Fruit fly (Drosophila melanogaster) whole organism, embryonic: ENCODE measurements around the gene CG14367.
A peak's percentile ranks its signal among the peaks of the same experiment; 100 is the strongest.

Experiments used
- CG11456 ChIP-seq: fragments of 200-800 bp; sonication (Bioruptor generic); IDR thresholded peaks from 3 replicates; pipeline ENCODE4 v1.3.6; 2022; ENCODE audit warnings: missing biosample characterization, missing genetic modification characterization
- CG11504 ChIP-seq: fragments of 200-800 bp; sonication (Bioruptor generic); optimal IDR thresholded peaks from 3 replicates; lab custom pipeline; 2019; ENCODE audit warnings: missing biosample characterization, mild to moderate bottlenecking, missing genetic modification characterization, moderate library complexity
- CG12071 ChIP-seq: fragments of 200-800 bp; sonication (Bioruptor generic); optimal IDR thresholded peaks from 3 replicates; lab custom pipeline; 2018; ENCODE audit warnings: missing biosample characterization, mild to moderate bottlenecking, missing genetic modification characterization
- CG12219 ChIP-seq: fragments of 200-800 bp; sonication (Bioruptor generic); optimal IDR thresholded peaks from 3 replicates; lab custom pipeline; 2018; ENCODE audit warnings: missing biosample characterization, mild to moderate bottlenecking, missing genetic modification characterization
- CG12942 ChIP-seq: fragments of 200-800 bp; sonication (Bioruptor generic); optimal IDR thresholded peaks from 3 replicates; lab custom pipeline; 2016; ENCODE audit warnings: missing biosample characterization, missing genetic modification characterization
- CG15601 ChIP-seq: fragments of 200-800 bp; sonication (Bioruptor generic); optimal IDR thresholded peaks from 3 replicates; lab custom pipeline; 2019; ENCODE audit warnings: missing biosample characterization, mild to moderate bottlenecking, missing genetic modification characterization, moderate library complexity
- CG18619 ChIP-seq: fragments of 200-800 bp; sonication (Bioruptor generic); optimal IDR thresholded peaks from 3 replicates; lab custom pipeline; 2017; ENCODE audit warnings: missing biosample characterization, mild to moderate bottlenecking, missing genetic modification characterization
- CG2120 ChIP-seq: fragments of 200-800 bp; sonication (Bioruptor generic); optimal IDR thresholded peaks from 3 replicates; lab custom pipeline; 2016; ENCODE audit warnings: missing biosample characterization, missing genetic modification characterization
- CG2129 ChIP-seq: fragments of 200-800 bp; sonication (Bioruptor generic); IDR thresholded peaks from 2 replicates; pipeline ENCODE4 v1.3.6; 2022; ENCODE audit warnings: missing biosample characterization, missing genetic modification characterization; ENCODE audit not compliant: partially characterized antibody
- CG31224 ChIP-seq: fragments of 200-800 bp; sonication (Bioruptor generic); IDR thresholded peaks from 2 replicates; pipeline ENCODE4 v1.3.6; 2022; ENCODE audit warnings: missing biosample characterization, missing genetic modification characterization
- CG33213 ChIP-seq: fragments of 200-800 bp; sonication (Bioruptor generic); optimal IDR thresholded peaks from 3 replicates; lab custom pipeline; 2016; ENCODE audit warnings: missing biosample characterization, missing genetic modification characterization
- CG4617 ChIP-seq: fragments of 200-800 bp; sonication (Bioruptor generic); optimal IDR thresholded peaks from 3 replicates; lab custom pipeline; 2016; ENCODE audit warnings: missing biosample characterization, missing genetic modification characterization, borderline replicate concordance
- CG4730 ChIP-seq: fragments of 200-800 bp; sonication (Bioruptor generic); IDR thresholded peaks from 2 replicates; pipeline ENCODE4 v1.3.6; 2022; ENCODE audit warnings: missing biosample characterization, missing genetic modification characterization
- CG4854 ChIP-seq: fragments of 200-800 bp; sonication (Bioruptor generic); optimal IDR thresholded peaks from 2 replicates; lab custom pipeline; 2016; ENCODE audit warnings: missing biosample characterization, missing genetic modification characterization, inconsistent platforms
- CG6854 ChIP-seq: fragments of 200-800 bp; sonication (Bioruptor generic); optimal IDR thresholded peaks from 3 replicates; lab custom pipeline; 2017; ENCODE audit warnings: missing biosample characterization, mild to moderate bottlenecking, missing genetic modification characterization
- CG8359 ChIP-seq: fragments of 200-800 bp; sonication (Bioruptor generic); optimal IDR thresholded peaks from 2 replicates; lab custom pipeline; 2017; ENCODE audit warnings: missing biosample characterization, mild to moderate bottlenecking, missing genetic modification characterization, borderline replicate concordance
- CG8944 ChIP-seq: fragments of 200-800 bp; sonication (Bioruptor generic); optimal IDR thresholded peaks from 3 replicates; lab custom pipeline; 2016; ENCODE audit warnings: missing biosample characterization, missing genetic modification characterization
- CG9797 ChIP-seq: fragments of 200-800 bp; sonication (Bioruptor generic); optimal IDR thresholded peaks from 3 replicates; lab custom pipeline; 2018; ENCODE audit warnings: missing biosample characterization, mild to moderate bottlenecking, missing genetic modification characterization
- CG9876 ChIP-seq: fragments of 200-800 bp; sonication (Bioruptor generic); optimal IDR thresholded peaks from 2 replicates; lab custom pipeline; 2016; ENCODE audit warnings: missing biosample characterization, missing genetic modification characterization
- CoRest ChIP-seq: fragments of 200-800 bp; sonication (Bioruptor generic); optimal IDR thresholded peaks from 3 replicates; lab custom pipeline; 2018; ENCODE audit warnings: missing biosample characterization, mild to moderate bottlenecking, missing genetic modification characterization, moderate library complexity
- D19B ChIP-seq: fragments of 200-800 bp; sonication (Bioruptor generic); optimal IDR thresholded peaks from 2 replicates; lab custom pipeline; 2017; ENCODE audit warnings: missing biosample characterization, mild to moderate bottlenecking, missing genetic modification characterization
- Eip74EF ChIP-seq, 2 experiments: fragments of 200-800 bp in 1 of 2; fragments of >200 bp in 1 of 2; sonication (Bioruptor generic) in 1 of 2; optimal IDR thresholded peaks; 2 replicates each; lab custom pipeline; 2017 to 2019; ENCODE audit warnings: missing biosample characterization in 2 of 2, missing genetic modification characterization in 2 of 2, mild to moderate bottlenecking in 1 of 2, moderate library complexity in 1 of 2
- HLHmδ ChIP-seq: fragments of 200-800 bp; sonication (Bioruptor generic); optimal IDR thresholded peaks from 2 replicates; lab custom pipeline; 2018; ENCODE audit warnings: missing biosample characterization, mild to moderate bottlenecking, missing genetic modification characterization, moderate library complexity
- Hr78 ChIP-seq, 2 experiments: fragments of 200-800 bp in 1 of 2; fragments of >200 bp in 1 of 2; sonication (Bioruptor generic) in 1 of 2; optimal IDR thresholded peaks; 2 replicates each; lab custom pipeline; 2017 to 2019; ENCODE audit warnings: missing biosample characterization in 2 of 2, missing genetic modification characterization in 2 of 2, mild to moderate bottlenecking in 1 of 2, moderate library complexity in 1 of 2
- MBD-R2 ChIP-seq: fragments of 200-800 bp; sonication (Bioruptor generic); IDR thresholded peaks from 2 replicates; pipeline ENCODE4 v1.3.6; 2022; ENCODE audit warnings: missing biosample characterization, missing genetic modification characterization
- Med ChIP-seq: fragments of 200-800 bp; sonication (Bioruptor generic); peaks from one replicate; lab custom pipeline; 2016; ENCODE audit warnings: missing biosample characterization, missing genetic modification characterization, mild to moderate bottlenecking, inconsistent platforms, moderate library complexity
- Mrtf ChIP-seq: fragments of 200-800 bp; sonication (Bioruptor generic); IDR thresholded peaks from 3 replicates; pipeline ENCODE4 v1.3.6; 2022; ENCODE audit warnings: missing biosample characterization, missing genetic modification characterization
- Nf-YB ChIP-seq: fragments of 200-800 bp; sonication (Bioruptor generic); optimal IDR thresholded peaks from 3 replicates; lab custom pipeline; 2019; ENCODE audit warnings: missing biosample characterization, mild to moderate bottlenecking, missing genetic modification characterization, moderate library complexity
- Optix ChIP-seq: fragments of 200-800 bp; sonication (Bioruptor generic); IDR thresholded peaks from 3 replicates; pipeline ENCODE4 v1.3.6; 2022; ENCODE audit warnings: missing biosample characterization, missing genetic modification characterization
- Ptx1 ChIP-seq: fragments of 200-800 bp; sonication (Bioruptor generic); IDR thresholded peaks from 2 replicates; pipeline ENCODE4 v1.3.6; 2022; ENCODE audit warnings: missing biosample characterization, missing genetic modification characterization
- Taf1 ChIP-seq: fragments of 200-800 bp; sonication (Bioruptor generic); IDR thresholded peaks from 2 replicates; pipeline ENCODE4 v1.3.6; 2022; ENCODE audit warnings: missing biosample characterization, missing genetic modification characterization
- al ChIP-seq: fragments of 200-800 bp; sonication (Bioruptor generic); IDR thresholded peaks from 2 replicates; pipeline ENCODE4 v1.3.6; 2022; ENCODE audit warnings: missing biosample characterization, missing genetic modification characterization
- ara ChIP-seq: fragments of 200-800 bp; sonication (Bioruptor generic); IDR thresholded peaks from 2 replicates; pipeline ENCODE4 v1.3.6; 2022; ENCODE audit warnings: missing biosample characterization, missing genetic modification characterization
- cato ChIP-seq: fragments of 200-800 bp; sonication (Bioruptor generic); optimal IDR thresholded peaks from 2 replicates; lab custom pipeline; 2016; ENCODE audit warnings: missing biosample characterization, missing genetic modification characterization, borderline replicate concordance
- ci ChIP-seq: fragments of 200-800 bp; sonication (Bioruptor generic); IDR thresholded peaks from 3 replicates; pipeline ENCODE4 v1.3.6; 2022; ENCODE audit warnings: missing biosample characterization, missing genetic modification characterization
- ems ChIP-seq: fragments of 200-800 bp; sonication (Bioruptor generic); optimal IDR thresholded peaks from 3 replicates; lab custom pipeline; 2016; ENCODE audit warnings: missing biosample characterization, missing genetic modification characterization
- jigr1 ChIP-seq: fragments of 200-800 bp; sonication (Bioruptor generic); IDR thresholded peaks from 3 replicates; pipeline ENCODE4 v1.3.6; 2022; ENCODE audit warnings: missing biosample characterization, missing genetic modification characterization
- luna ChIP-seq: fragments of 200-800 bp; sonication (Bioruptor generic); optimal IDR thresholded peaks from 2 replicates; lab custom pipeline; 2016; ENCODE audit warnings: missing biosample characterization, missing genetic modification characterization
- nom ChIP-seq: fragments of 200-800 bp; sonication (Bioruptor generic); optimal IDR thresholded peaks from 2 replicates; lab custom pipeline; 2017; ENCODE audit warnings: missing biosample characterization, missing genetic modification characterization, mild to moderate bottlenecking, moderate library complexity, missing genetic modification reagents
- pho ChIP-seq: fragments of 200-800 bp; sonication (Bioruptor generic); optimal IDR thresholded peaks from 2 replicates; lab custom pipeline; 2016; ENCODE audit warnings: missing biosample characterization, missing genetic modification characterization
- pita ChIP-seq: fragments of 200-800 bp; sonication (Bioruptor generic); optimal IDR thresholded peaks from 2 replicates; lab custom pipeline; 2017; ENCODE audit warnings: missing biosample characterization, mild to moderate bottlenecking, missing genetic modification characterization
- pum ChIP-seq: fragments of 200-800 bp; sonication (Bioruptor generic); optimal IDR thresholded peaks from 2 replicates; lab custom pipeline; 2016; ENCODE audit warnings: missing biosample characterization, missing genetic modification characterization
- ranshi ChIP-seq: fragments of 200-800 bp; sonication (Bioruptor generic); IDR thresholded peaks from 2 replicates; pipeline ENCODE4 v1.3.6; 2022; ENCODE audit warnings: missing biosample characterization, missing genetic modification characterization
- repo ChIP-seq: fragments of 200-800 bp; sonication (Bioruptor generic); optimal IDR thresholded peaks from 2 replicates; lab custom pipeline; 2016; ENCODE audit warnings: missing biosample characterization, missing genetic modification characterization
- ssp ChIP-seq: fragments of 200-800 bp; sonication (Bioruptor generic); IDR thresholded peaks from 2 replicates; pipeline ENCODE4 v1.3.6; 2022; ENCODE audit warnings: missing biosample characterization, missing genetic modification characterization
- tgo ChIP-seq: fragments of 200-800 bp; sonication (Bioruptor generic); IDR thresholded peaks from 3 replicates; pipeline ENCODE4 v1.3.6; 2022; ENCODE audit warnings: missing biosample characterization, missing genetic modification characterization
- vnd ChIP-seq: fragments of 200-800 bp; sonication (Bioruptor generic); IDR thresholded peaks from 3 replicates; pipeline ENCODE4 v1.3.6; 2022; ENCODE audit warnings: missing biosample characterization, missing genetic modification characterization; ENCODE audit not compliant: partially characterized antibody
- wdn ChIP-seq: fragments of 200-800 bp; sonication (Bioruptor generic); IDR thresholded peaks from 2 replicates; pipeline ENCODE4 v1.3.6; 2022; ENCODE audit warnings: missing biosample characterization, missing genetic modification characterization
- wek ChIP-seq: fragments of 200-800 bp; sonication (Bioruptor generic); optimal IDR thresholded peaks from 3 replicates; lab custom pipeline; 2018; ENCODE audit warnings: missing biosample characterization, mild to moderate bottlenecking, missing genetic modification characterization, moderate library complexity

CG14367 gene

DNA sequence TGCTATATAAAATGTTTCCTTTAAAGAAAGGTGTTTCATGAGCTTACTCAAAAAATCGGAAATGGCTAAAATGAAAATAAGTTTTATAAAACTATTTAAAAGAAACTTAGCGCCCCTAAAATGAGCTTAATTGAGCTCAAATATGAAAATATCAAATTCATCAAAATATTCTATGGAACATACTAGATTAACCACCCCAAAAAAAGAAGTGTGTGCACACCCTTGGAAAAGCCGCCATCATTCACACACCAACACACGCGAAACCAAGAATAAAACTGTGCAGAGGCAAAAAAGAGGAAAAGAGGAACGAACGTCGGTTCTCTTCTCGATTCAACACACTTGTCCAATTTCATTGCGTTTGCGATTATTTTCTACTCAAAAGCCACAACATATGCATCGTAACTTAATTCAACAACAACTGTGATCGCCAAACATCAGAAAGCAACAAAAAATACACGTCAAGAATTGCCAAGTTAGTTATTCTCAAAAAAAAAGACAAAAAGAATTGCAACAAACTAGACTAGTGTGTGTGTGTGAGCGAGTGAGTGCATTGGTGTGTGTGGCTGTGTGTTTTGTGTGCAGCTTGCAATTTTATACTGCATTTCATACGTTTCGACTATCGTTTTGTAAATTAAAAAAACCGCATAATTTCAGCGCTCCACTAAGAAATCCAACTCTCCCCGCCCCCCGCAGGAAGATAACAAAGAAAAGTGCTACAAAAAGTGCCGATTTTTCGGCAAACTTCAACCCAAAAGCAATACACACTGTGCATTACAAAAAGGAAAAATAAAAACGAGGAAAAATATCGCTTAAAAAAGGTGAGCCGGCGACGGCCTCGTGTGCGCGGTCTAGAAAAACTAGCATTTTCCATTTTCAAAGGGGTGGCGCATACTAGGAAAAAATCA, 46.9 kb upstream of the CG14367 start, which contains the start of gene rin (continued):
- TF ChIP-seq CG31224 (GFP tag; lab: Robert Waterston, UW) (no peak), CG4617 (peak; percentile 8), CG9797 (GFP tag; lab: Kevin White, UChicago) (no peak), ci (GFP tag; lab: Robert Waterston, UW) (no peak), Taf1 (GFP tag; lab: Robert Waterston, UW) (no peak), CG2120 (peak; percentile 34), Nf-YB (GFP tag; lab: Kevin White, UChicago) (no peak), nom (GFP tag; lab: Kevin White, UChicago) (peak; percentile 80), HLHmδ (GFP tag; lab: Kevin White, UChicago) (no peak), CG18619 (GFP tag; lab: Kevin White, UChicago) (no peak), CG4730 (GFP tag; lab: Robert Waterston, UW) (no peak), CG9876 (no peak), CG8944 (GFP tag; lab: Kevin White, UChicago) (no peak), ranshi (no peak), pita (GFP tag; lab: Kevin White, UChicago) (no peak), Hr78 (GFP tag; optimal IDR thresholded peaks at IDR 0.05; lab: Kevin White, UChicago) (no peak), CG11456 (GFP tag; lab: Robert Waterston, UW) (no peak), CG11504 (tag; lab: Kevin White, UChicago) (no peak), vnd (no peak), ssp (GFP tag; lab: Robert Waterston, UW) (peak; percentile 9; the same call in 1 of the 2 replicates), tgo (GFP tag; lab: Robert Waterston, UW) (no peak), Optix (GFP tag; lab: Robert Waterston, UW) (no peak), CG15601 (tag; lab: Kevin White, UChicago) (no peak), Med (GFP tag; lab: Kevin White, UChicago) (peak; percentile 28), CG6854 (no peak), jigr1 (GFP tag; lab: Robert Waterston, UW) (no peak), CG12942 (GFP tag; lab: Kevin White, UChicago) (no peak), luna (no peak), CG8359 (no peak), Eip74EF (GFP tag; optimal IDR thresholded peaks at IDR 0.05; lab: Kevin White, UChicago) (peak in 1 of 2 experiments; percentile 16), cato (GFP tag; lab: Kevin White, UChicago) (no peak), CoRest (tag; lab: Kevin White, UChicago) (no peak), CG33213 (GFP tag; lab: Kevin White, UChicago) (no peak), wek (no peak), Mrtf (no peak), al (GFP tag; lab: Robert Waterston, UW) (no peak), repo (no peak), CG4854 (GFP tag; lab: Kevin White, UChicago) (no peak), pho (GFP tag; lab: Kevin White, UChicago) (no peak), CG12219 (no peak), D19B (GFP tag; lab: Kevin White, UChicago) (no peak), wdn (GFP tag; lab: Robert Waterston, UW) (no peak), MBD-R2 (GFP tag; lab: Robert Waterston, UW) (0 out of 2 replicates have a peak, but pooled peaks have one; percentile 33), pum (no peak), ems (no peak), CG2129 (no peak), CG12071 (GFP tag; lab: Kevin White, UChicago) (no peak), Ptx1 (GFP tag; lab: Robert Waterston, UW) (no peak), ara (no peak)
